Worm (Caenorhabditis elegans) whole organism, mixed stage, embryonic: ENCODE data around the gene gcy-36.

Experiments
- M03D4.4 ChIP-seq: sonication (generic microtip); optimal IDR thresholded peaks from 2 replicates; lab custom pipeline; 2017; ENCODE audit warnings: mild to moderate bottlenecking, missing genetic modification characterization, missing compliant biosample characterization
- bed-3 ChIP-seq: fragments of 200-800 bp; sonication (Bioruptor generic); optimal IDR thresholded peaks from 3 replicates; lab custom pipeline; 2018; ENCODE audit warnings: mild to moderate bottlenecking, missing genetic modification characterization, moderate library complexity, missing compliant biosample characterization
- ceh-39 ChIP-seq: fragments of 150-350 bp; optimal IDR thresholded peaks from 2 replicates; lab custom pipeline; 2014; ENCODE audit warnings: missing biosample characterization, missing genetic modification characterization
- ceh-43 ChIP-seq: fragments of 200-800 bp; sonication (Bioruptor generic); optimal IDR thresholded peaks from 2 replicates; lab custom pipeline; 2018; ENCODE audit warnings: mild to moderate bottlenecking, missing genetic modification characterization, moderate library complexity, missing compliant biosample characterization
- ces-1 ChIP-seq: fragments of 150-350 bp; optimal IDR thresholded peaks from 2 replicates; lab custom pipeline; 2014; ENCODE audit warnings: missing biosample characterization, missing genetic modification reagents, missing genetic modification characterization
- cnd-1 ChIP-seq: fragments of 200-800 bp; sonication (Bioruptor generic); optimal IDR thresholded peaks from 2 replicates; lab custom pipeline; 2018; ENCODE audit warnings: mild to moderate bottlenecking, missing genetic modification characterization, missing compliant biosample characterization
- elt-1 ChIP-seq: sonication (generic microtip); optimal IDR thresholded peaks from 2 replicates; lab custom pipeline; 2017; ENCODE audit warnings: missing genetic modification characterization, mild to moderate bottlenecking, missing compliant biosample characterization, antibody characterized with exemption, moderate library complexity, borderline replicate concordance; ENCODE audit not compliant: insufficient read depth
- elt-3 ChIP-seq: fragments of 150-350 bp; optimal IDR thresholded peaks from 2 replicates; lab custom pipeline; 2014; ENCODE audit warnings: missing biosample characterization, missing genetic modification characterization
- flh-1 ChIP-seq: fragments of 200-800 bp; sonication (Bioruptor generic); optimal IDR thresholded peaks from 2 replicates; lab custom pipeline; 2018; ENCODE audit warnings: mild to moderate bottlenecking, missing genetic modification characterization, moderate library complexity, missing compliant biosample characterization
- ham-2 ChIP-seq: fragments of 200-800 bp; sonication (Bioruptor generic); optimal IDR thresholded peaks from 2 replicates; lab custom pipeline; 2018; ENCODE audit warnings: mild to moderate bottlenecking, missing genetic modification characterization, missing compliant biosample characterization
- hlh-1 ChIP-seq: fragments of 150-350 bp; optimal IDR thresholded peaks from 2 replicates; lab custom pipeline; 2014; ENCODE audit warnings: missing biosample characterization, missing genetic modification reagents, missing genetic modification characterization
- lin-13 ChIP-seq: fragments of 150-350 bp; optimal IDR thresholded peaks from 2 replicates; lab custom pipeline; 2014; ENCODE audit warnings: missing biosample characterization, missing genetic modification characterization
- lin-32 ChIP-seq: fragments of 200-800 bp; sonication (Bioruptor generic); optimal IDR thresholded peaks from 2 replicates; lab custom pipeline; 2018; ENCODE audit warnings: mild to moderate bottlenecking, missing genetic modification characterization, missing compliant biosample characterization
- mab-5 ChIP-seq: fragments of 150-350 bp; optimal IDR thresholded peaks from 2 replicates; lab custom pipeline; 2014; ENCODE audit warnings: missing biosample characterization, missing genetic modification characterization
- mep-1 ChIP-seq: fragments of 150-350 bp; optimal IDR thresholded peaks from 2 replicates; lab custom pipeline; 2017; ENCODE audit warnings: missing biosample characterization, missing genetic modification reagents, missing genetic modification characterization, inconsistent platforms
- mls-2 ChIP-seq: sonication (generic microtip); optimal IDR thresholded peaks from 2 replicates; lab custom pipeline; 2016; ENCODE audit warnings: mild to moderate bottlenecking, missing genetic modification characterization, moderate library complexity, missing compliant biosample characterization
- nhr-12 ChIP-seq: fragments of 150-350 bp; optimal IDR thresholded peaks from 2 replicates; lab custom pipeline; 2014; ENCODE audit warnings: missing biosample characterization, missing genetic modification characterization
- nhr-2 ChIP-seq: fragments of 150-350 bp; optimal IDR thresholded peaks from 2 replicates; lab custom pipeline; 2014; ENCODE audit warnings: missing biosample characterization, missing genetic modification characterization
- nhr-237 ChIP-seq: fragments of 150-350 bp; optimal IDR thresholded peaks from 2 replicates; lab custom pipeline; 2014; ENCODE audit warnings: missing biosample characterization, missing genetic modification characterization
- nhr-28 ChIP-seq: fragments of 150-350 bp; optimal IDR thresholded peaks from 2 replicates; lab custom pipeline; 2014; ENCODE audit warnings: missing biosample characterization, missing genetic modification characterization
- nhr-76 ChIP-seq: sonication (generic microtip); optimal IDR thresholded peaks from 2 replicates; lab custom pipeline; 2017; ENCODE audit warnings: missing biosample characterization, missing genetic modification characterization
- pha-4 ChIP-seq: fragments of 150-350 bp; optimal IDR thresholded peaks from 2 replicates; lab custom pipeline; 2018; ENCODE audit warnings: missing biosample characterization, missing genetic modification reagents, missing genetic modification characterization
- sem-2 ChIP-seq: fragments of 200-800 bp; sonication (Bioruptor generic); optimal IDR thresholded peaks from 2 replicates; lab custom pipeline; 2018; ENCODE audit warnings: mild to moderate bottlenecking, missing genetic modification characterization, missing compliant biosample characterization
- snpc-4 ChIP-seq: fragments of 150-350 bp; optimal IDR thresholded peaks from 2 replicates; lab custom pipeline; 2014; ENCODE audit warnings: missing biosample characterization, missing genetic modification characterization
- sptf-1 ChIP-seq: sonication (generic microtip); optimal IDR thresholded peaks from 2 replicates; lab custom pipeline; 2017; ENCODE audit warnings: mild to moderate bottlenecking, missing genetic modification characterization, moderate library complexity, missing compliant biosample characterization
- tbx-8 ChIP-seq: fragments of 200-800 bp; sonication (Bioruptor generic); optimal IDR thresholded peaks from 2 replicates; lab custom pipeline; 2018; ENCODE audit warnings: mild to moderate bottlenecking, missing genetic modification characterization, moderate library complexity, missing compliant biosample characterization
- unc-120 ChIP-seq: sonication (generic microtip); optimal IDR thresholded peaks from 2 replicates; lab custom pipeline; 2017; ENCODE audit warnings: missing genetic modification characterization, missing compliant biosample characterization; ENCODE audit not compliant: poor library complexity, severe bottlenecking
- unc-39 ChIP-seq: fragments of 150-350 bp; optimal IDR thresholded peaks from 2 replicates; lab custom pipeline; 2014; ENCODE audit warnings: missing biosample characterization, missing genetic modification characterization
- unc-62 ChIP-seq: fragments of 150-350 bp; optimal IDR thresholded peaks from 2 replicates; lab custom pipeline; 2014; ENCODE audit warnings: missing biosample characterization, missing genetic modification reagents, missing genetic modification characterization
- zip-8 ChIP-seq: fragments of 150-350 bp; optimal IDR thresholded peaks from 2 replicates; lab custom pipeline; 2014; ENCODE audit warnings: missing biosample characterization, missing genetic modification characterization
- ztf-11 ChIP-seq: fragments of 150-350 bp; optimal IDR thresholded peaks from 2 replicates; lab custom pipeline; 2014; ENCODE audit warnings: missing biosample characterization, missing genetic modification characterization

The gcy-36 gene

ce11 chrX:15440744-15441685 is 37.8 kb upstream of the gcy-36 start, which contains the start of gene mocs-1:
TSS of gene mocs-1 (minus strand) at chrX:15440794.
- TF ChIP-seq nhr-28 (tag; lab: Kevin White, UChicago): no peak
- TF ChIP-seq tbx-8: no peak
- no peak for TF ChIP-seq mls-2 (tag; lab: Kevin White, UChicago)
- TF ChIP-seq elt-3: peak; percentile 35
- no peak for TF ChIP-seq hlh-1 (tag; lab: Kevin White, UChicago)
- TF ChIP-seq sptf-1 (tag; lab: Kevin White, UChicago): no peak
- no peak for TF ChIP-seq ceh-39 (tag; lab: Kevin White, UChicago)

- TF ChIP-seq ces-1 (GFP tag; lab: Kevin White, UChicago): no peak
- TF ChIP-seq ztf-11: no peak
- TF ChIP-seq hlh-1 (tag; lab: Kevin White, UChicago): no peak
- TF ChIP-seq unc-120 (tag; lab: Kevin White, UChicago): no peak
- TF ChIP-seq elt-1 (tag; lab: Kevin White, UChicago): no peak
- no peak for TF ChIP-seq lin-32 (GFP tag; lab: Kevin White, UChicago)
- TF ChIP-seq unc-62 (GFP tag; lab: Kevin White, UChicago): no peak
- no peak for TF ChIP-seq nhr-237 (tag; lab: Kevin White, UChicago)
- TF ChIP-seq M03D4.4 (tag; lab: Kevin White, UChicago): no peak
- TF ChIP-seq zip-8 (tag; lab: Kevin White, UChicago): no peak
- TF ChIP-seq snpc-4 (tag; lab: Kevin White, UChicago): no peak
- TF ChIP-seq bed-3 (GFP tag; lab: Kevin White, UChicago): no peak
- no peak for TF ChIP-seq elt-3
- no peak for TF ChIP-seq flh-1
- TF ChIP-seq sem-2: no peak
- no peak for TF ChIP-seq unc-39 (tag; lab: Kevin White, UChicago)
- TF ChIP-seq nhr-12 (tag; lab: Kevin White, UChicago): no peak
- no peak for TF ChIP-seq mep-1 (tag; lab: Kevin White, UChicago)
- TF ChIP-seq nhr-28 (tag; lab: Kevin White, UChicago): no peak
These were observed 37.1 kb upstream of the gcy-36 start, which contains the start of gene nkat-3 for ce11 chrX:15441686-15442067. TSS of gene nkat-3 (plus strand) at chrX:15441731.

ce11 chrX:15446292-15446794 is 32.5 kb upstream of the gcy-36 start, which contains the start of gene R03A10.5:
TSS of gene R03A10.5 (plus strand) at chrX:15446722.
- TF ChIP-seq nhr-2 (tag; lab: Kevin White, UChicago) (no peak), mls-2 (tag; lab: Kevin White, UChicago) (no peak), sptf-1 (tag; lab: Kevin White, UChicago) (no peak), snpc-4 (tag; lab: Kevin White, UChicago) (no peak), ham-2 (GFP tag; lab: Kevin White, UChicago) (no peak), nhr-28 (tag; lab: Kevin White, UChicago) (no peak), ceh-43 (no peak), nhr-76 (no peak), bed-3 (GFP tag; lab: Kevin White, UChicago) (no peak), cnd-1 (tag; lab: Kevin White, UChicago) (no peak)

ce11 chrX:15465050-15465449 is 13.8 kb upstream of the gcy-36 start:
- TF ChIP-seq ces-1 (GFP tag; lab: Kevin White, UChicago): peak; percentile 11
- no peak for TF ChIP-seq nhr-237 (tag; lab: Kevin White, UChicago)
- TF ChIP-seq, all 35 proteins: peak for 1

ce11 chrX:15466032-15466431 is 12.8 kb upstream of the gcy-36 start, which contains the start of gene sprr-1:
TSS of gene sprr-1 (plus strand) at chrX:15466300.
- TF ChIP-seq snpc-4 (tag; lab: Kevin White, UChicago): no peak
- no peak for TF ChIP-seq pha-4 (tag; lab: Kevin White, UChicago)
- no peak for TF ChIP-seq ztf-11
- TF ChIP-seq ces-1 (GFP tag; lab: Kevin White, UChicago): no peak
- TF ChIP-seq cnd-1 (tag; lab: Kevin White, UChicago): no peak
- no peak for TF ChIP-seq mab-5 (tag; lab: Kevin White, UChicago)
- TF ChIP-seq tbx-8: no peak
- TF ChIP-seq lin-13 (tag; lab: Kevin White, UChicago): no peak
- TF ChIP-seq nhr-12 (tag; lab: Kevin White, UChicago): no peak
- TF ChIP-seq M03D4.4 (tag; lab: Kevin White, UChicago): no peak
- no peak for TF ChIP-seq mls-2 (tag; lab: Kevin White, UChicago)
- TF ChIP-seq unc-39 (tag; lab: Kevin White, UChicago): no peak
- no peak for TF ChIP-seq elt-1 (tag; lab: Kevin White, UChicago)
- no peak for TF ChIP-seq nhr-2 (tag; lab: Kevin White, UChicago)
- TF ChIP-seq nhr-237 (tag; lab: Kevin White, UChicago): no peak
- TF ChIP-seq hlh-1 (tag; lab: Kevin White, UChicago): no peak
- no peak for TF ChIP-seq sem-2
- TF ChIP-seq flh-1: no peak
- no peak for TF ChIP-seq bed-3 (GFP tag; lab: Kevin White, UChicago)
- TF ChIP-seq ceh-39 (tag; lab: Kevin White, UChicago): no peak
